Worm (Caenorhabditis elegans): ENCODE measurements around the gene sysm-1.
A peak's percentile ranks its signal among the peaks of the same experiment; 100 is the strongest.

sysm-1 gene

ce11 chrII:9074492-9074891, 8.5 kb downstream of the sysm-1 start:
- TF ChIP-seq unc-62 (GFP tag; optimal IDR thresholded peaks at IDR 0.05 in 1 of 2) (peak in 1 of 2 experiments; percentile 97), unc-62 (tag; optimal IDR thresholded peaks at IDR 0.05) (no peak), attf-4 (tag; optimal IDR thresholded peaks at IDR 0.05) (no peak)

ce11 chrII:9072769-9073168, 10.2 kb downstream of the sysm-1 start:
- TF ChIP-seq unc-62 (GFP tag; optimal IDR thresholded peaks at IDR 0.05 in 1 of 2) (peak in 1 of 2 experiments; percentile 52), unc-62 (tag; optimal IDR thresholded peaks at IDR 0.05) (no peak), lsy-2 (tag; optimal IDR thresholded peaks at IDR 0.05) (no peak)

- TF ChIP-seq D1046.2 (GFP tag; IDR thresholded peaks at IDR 0.05) (no peak), spr-1 (tag; optimal IDR thresholded peaks at IDR 0.05) (no peak), saeg-2 (GFP tag; IDR thresholded peaks at IDR 0.05) (no peak), zip-11 (GFP tag; IDR thresholded peaks at IDR 0.05) (no peak), attf-4 (tag; optimal IDR thresholded peaks at IDR 0.05) (no peak), lsy-2 (tag; optimal IDR thresholded peaks at IDR 0.05) (no peak), nhr-48 (tag; optimal IDR thresholded peaks at IDR 0.05) (no peak), F44E2.7 (GFP tag; IDR thresholded peaks at IDR 0.05) (no peak), fos-1 (tag; optimal IDR thresholded peaks at IDR 0.05) (no peak), sdz-12 (GFP tag; optimal IDR thresholded peaks at IDR 0.05) (no peak), cey-2 (tag; optimal IDR thresholded peaks at IDR 0.05; ENCODE audit: borderline replicate concordance, insufficient read depth) (no peak), lim-7 (GFP tag; IDR thresholded peaks at IDR 0.05) (no peak), hlh-30 (tag; optimal IDR thresholded peaks at IDR 0.05; ENCODE audit: insufficient read depth) (no peak), mep-1 (tag; optimal IDR thresholded peaks at IDR 0.05) (no peak), dmd-6 (GFP tag; IDR thresholded peaks at IDR 0.05) (no peak), php-3 (GFP tag; IDR thresholded peaks at IDR 0.05) (no peak), zfp-3 (GFP tag; conservative IDR thresholded peaks at IDR 0.05) (no peak), egl-27 (tag; optimal IDR thresholded peaks at IDR 0.05) (no peak), rbr-2 (tag; optimal IDR thresholded peaks at IDR 0.05) (no peak), snpc-1.2 (GFP tag; IDR thresholded peaks at IDR 0.05) (no peak)
Observed at ce11 chrII:9070740-9071139, 12.3 kb downstream of the sysm-1 start, which contains the start of gene T24B8.4. T24B8.4 (minus strand) TSS chrII:9070840.

- TF ChIP-seq nhr-41 (GFP tag; IDR thresholded peaks at IDR 0.05) (no peak), dmd-9 (GFP tag; IDR thresholded peaks at IDR 0.05) (0 out of 2 replicates have a peak, but pooled peaks have one; percentile 5), unc-62 (GFP tag; optimal IDR thresholded peaks at IDR 0.05 in 1 of 2) (peak in 1 of 2 experiments; percentile 6), unc-62 (tag; optimal IDR thresholded peaks at IDR 0.05) (no peak), set-16 (GFP tag; IDR thresholded peaks at IDR 0.05) (peak; percentile 72)
Observed at ce11 chrII:9069836-9070235, 13.2 kb downstream of the sysm-1 start.

DNA sequence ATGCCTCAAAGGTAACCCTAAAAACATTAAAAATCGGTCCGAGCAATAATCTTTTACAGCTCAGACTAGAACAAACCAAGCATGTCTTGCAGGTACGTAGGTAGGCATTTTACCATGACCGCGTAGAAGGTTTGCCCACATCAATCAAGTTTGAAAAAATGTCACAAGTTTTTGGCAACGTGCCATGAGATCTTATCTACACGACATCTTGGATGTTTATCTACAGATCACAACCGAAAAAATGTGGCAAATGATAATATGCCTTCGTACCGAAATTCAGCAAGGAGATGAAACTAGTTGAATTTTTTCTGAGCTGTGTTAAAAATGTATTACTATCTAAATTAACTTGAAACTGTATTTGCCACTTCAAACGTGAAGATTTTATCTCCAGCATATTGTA, 18.6 kb downstream of the sysm-1 start:
- TF ChIP-seq mdt-29 (GFP tag; IDR thresholded peaks at IDR 0.05): no peak
- no peak for TF ChIP-seq F26F4.8 (GFP tag; conservative IDR thresholded peaks at IDR 0.05)
- peak in 1 of 2 experiments; percentile 80 for TF ChIP-seq unc-62 (GFP tag; optimal IDR thresholded peaks at IDR 0.05 in 1 of 2)
- no peak for TF ChIP-seq unc-62 (tag; optimal IDR thresholded peaks at IDR 0.05)
- no peak for TF ChIP-seq madf-9 (GFP tag; conservative IDR thresholded peaks at IDR 0.05)
- TF ChIP-seq dve-1 (tag; optimal IDR thresholded peaks at IDR 0.05; ENCODE audit: insufficient read depth): no peak
- no peak for TF ChIP-seq nhr-11 (tag; optimal IDR thresholded peaks at IDR 0.05)

DNA sequence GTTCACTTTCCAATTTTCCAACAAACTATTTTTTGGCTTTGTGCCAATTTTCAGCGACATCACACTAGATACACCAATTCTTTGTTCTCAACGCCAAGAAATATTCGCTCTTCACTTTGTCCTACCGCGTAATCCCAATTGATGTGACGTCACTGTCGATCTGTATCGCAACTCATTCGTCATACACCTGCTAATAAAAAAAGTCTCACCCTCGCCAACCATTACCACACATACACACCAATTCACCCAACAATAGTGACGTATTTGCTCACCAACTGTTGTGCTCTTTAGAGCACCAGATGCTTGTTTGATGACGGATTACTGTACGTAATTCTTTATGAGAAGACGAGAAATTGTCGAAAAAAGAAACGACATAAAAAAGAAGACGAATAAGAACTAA, 19.6 kb downstream of the sysm-1 start:
- TF ChIP-seq hlh-11 (tag; optimal IDR thresholded peaks at IDR 0.05): no peak
- TF ChIP-seq mep-1 (tag; optimal IDR thresholded peaks at IDR 0.05): peak; percentile 20
- TF ChIP-seq Y105C5A.15 (GFP tag; IDR thresholded peaks at IDR 0.05): no peak
- no peak for TF ChIP-seq lin-15B (tag; optimal IDR thresholded peaks at IDR 0.05)
- no peak for TF ChIP-seq nhr-10 (tag; optimal IDR thresholded peaks at IDR 0.05)
- TF ChIP-seq nhr-42 (GFP tag; IDR thresholded peaks at IDR 0.05): no peak
- peak; percentile 53 for TF ChIP-seq nhr-6 (tag; optimal IDR thresholded peaks at IDR 0.05)
- no peak for TF ChIP-seq egl-43 (GFP tag; IDR thresholded peaks at IDR 0.05)
- no peak for TF ChIP-seq F10B5.3 (tag; optimal IDR thresholded peaks at IDR 0.05)
- TF ChIP-seq lsy-2 (tag; optimal IDR thresholded peaks at IDR 0.05): peak in 1 of 2 experiments; percentile 44
- TF ChIP-seq nhr-25 (tag; optimal IDR thresholded peaks at IDR 0.05; ENCODE audit: borderline replicate concordance, insufficient read depth): no peak
- peak; percentile 13 for TF ChIP-seq ama-1 (optimal IDR thresholded peaks at IDR 0.05)
- no peak for TF ChIP-seq aly-2 (tag; optimal IDR thresholded peaks at IDR 0.05)
- TF ChIP-seq dve-1 (tag; optimal IDR thresholded peaks at IDR 0.05; ENCODE audit: insufficient read depth): no peak
- TF ChIP-seq nhr-111 (GFP tag; optimal IDR thresholded peaks at IDR 0.05): no peak
- no peak for TF ChIP-seq php-3 (GFP tag; IDR thresholded peaks at IDR 0.05)
